1 fruit fly cellular context compared by ENCODE assay signal in the genomic region with DNA sequence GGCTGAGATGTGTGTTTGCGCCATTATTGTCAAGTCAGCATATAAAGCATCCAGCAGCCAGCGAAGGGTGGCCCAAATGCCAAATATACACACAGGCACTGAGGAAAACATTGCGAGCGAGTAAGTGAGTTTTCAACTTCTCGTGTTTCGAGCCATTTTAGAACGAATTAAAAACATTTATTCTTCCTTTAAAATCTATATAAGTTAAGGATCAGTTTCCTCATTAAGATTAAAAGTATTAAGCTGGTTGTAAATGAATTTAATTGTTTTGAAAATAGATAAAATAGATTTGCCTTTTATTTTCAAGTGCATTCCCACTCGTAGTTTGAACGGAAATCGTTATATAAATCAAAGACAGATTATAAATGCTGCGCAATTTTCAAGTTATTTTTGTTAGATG.
TF ChIP-seq lines count a peak whose summit lies in the region.

No protein-coding gene starts in this region.

TF ChIP-seq in whole organism, embryonic, 481 proteins besides CTCF, POLR2A, EP300 and RAD21 (continued from another document and continues in another):
- TF ChIP-seq rib (GFP tag; IDR thresholded peaks at IDR 0.05; lab: Robert Waterston, UW) (no peak), org-1 (GFP tag; optimal IDR thresholded peaks at IDR 0.05; lab: Kevin White, UChicago) (no peak), GATAe (GFP tag; conservative IDR thresholded peaks at IDR 0.05; lab: Robert Waterston, UW) (no peak), D19A (tag; optimal IDR thresholded peaks at IDR 0.05; lab: Kevin White, UChicago) (peak; percentile 28), Stat92E (GFP tag; optimal IDR thresholded peaks at IDR 0.05; lab: Kevin White, UChicago) (no peak), unc-4 (GFP tag; IDR thresholded peaks at IDR 0.05; lab: Robert Waterston, UW; ENCODE audit: partially characterized antibody) (no peak), ftz-f1 (GFP tag; optimal IDR thresholded peaks at IDR 0.05; lab: Kevin White, UChicago) (no peak), CG10565 (GFP tag; optimal IDR thresholded peaks at IDR 0.05; lab: Kevin White, UChicago) (no peak), Oli (tag; optimal IDR thresholded peaks at IDR 0.05; lab: Kevin White, UChicago) (peak; percentile 42), tna (GFP tag; IDR thresholded peaks at IDR 0.05; lab: Robert Waterston, UW; ENCODE audit: partially characterized antibody) (no peak), Ssrp (tag; optimal IDR thresholded peaks at IDR 0.05; lab: Kevin White, UChicago) (peak; percentile 22), CG4328 (GFP tag; optimal IDR thresholded peaks at IDR 0.05; lab: Kevin White, UChicago) (no peak), Pdp1 (GFP tag; optimal IDR thresholded peaks at IDR 0.05; lab: Kevin White, UChicago) (peak in 1 of 2 experiments; percentile 49), cato (GFP tag; optimal IDR thresholded peaks at IDR 0.05; lab: Kevin White, UChicago; ENCODE audit: borderline replicate concordance) (no peak), zfh1 (GFP tag; IDR thresholded peaks at IDR 0.05; lab: Robert Waterston, UW) (no peak), dati (GFP tag; IDR thresholded peaks at IDR 0.05; lab: Robert Waterston, UW) (no peak), sc (optimal IDR thresholded peaks at IDR 0.05; lab: Kevin White, UChicago) (no peak), sc (GFP tag; optimal IDR thresholded peaks at IDR 0.05; lab: Kevin White, UChicago) (peak; percentile 23), kni (GFP tag; optimal IDR thresholded peaks at IDR 0.05; lab: Kevin White, UChicago) (no peak), CG34376 (GFP tag; optimal IDR thresholded peaks at IDR 0.05; lab: Kevin White, UChicago) (no peak), sens-2 (GFP tag; IDR thresholded peaks at IDR 0.05; lab: Robert Waterston, UW) (no peak), Doc2 (GFP tag; IDR thresholded peaks at IDR 0.05; lab: Robert Waterston, UW) (no peak), stc (GFP tag; IDR thresholded peaks at IDR 0.05; lab: Robert Waterston, UW) (0 out of 2 replicates have a peak, but pooled peaks have one; percentile 10), CG15011 (GFP tag; optimal IDR thresholded peaks at IDR 0.05; lab: Kevin White, UChicago) (peak; percentile 19), CG11247 (GFP tag; IDR thresholded peaks at IDR 0.05; lab: Robert Waterston, UW) (no peak), Vsx1 (GFP tag; optimal IDR thresholded peaks at IDR 0.05; lab: Kevin White, UChicago) (no peak), so (GFP tag; IDR thresholded peaks at IDR 0.05; lab: Robert Waterston, UW) (no peak), grn (GFP tag; optimal IDR thresholded peaks at IDR 0.05; lab: Kevin White, UChicago) (no peak), gro (GFP tag; optimal IDR thresholded peaks at IDR 0.05; lab: Kevin White, UChicago) (no peak), run (tag; optimal IDR thresholded peaks at IDR 0.05; lab: Kevin White, UChicago) (no peak), YL-1 (GFP tag; optimal IDR thresholded peaks at IDR 0.05; lab: Kevin White, UChicago) (no peak), Ets97D (GFP tag; optimal IDR thresholded peaks at IDR 0.05; lab: Kevin White, UChicago) (no peak), her (GFP tag; optimal IDR thresholded peaks at IDR 0.05; lab: Kevin White, UChicago) (no peak), HLH3B (GFP tag; IDR thresholded peaks at IDR 0.05; lab: Robert Waterston, UW) (no peak), slp2 (GFP tag; optimal IDR thresholded peaks at IDR 0.05; lab: Kevin White, UChicago) (no peak), CG31441 (GFP tag; IDR thresholded peaks at IDR 0.05; lab: Robert Waterston, UW) (peak; percentile 51; the same call in 1 of the 2 replicates), vvl (GFP tag; IDR thresholded peaks at IDR 0.05; lab: Robert Waterston, UW) (peak; percentile 33; the same call in 1 of the 2 replicates), repo (GFP tag; optimal IDR thresholded peaks at IDR 0.05; lab: Kevin White, UChicago) (no peak), gcm (GFP tag; optimal IDR thresholded peaks at IDR 0.05; lab: Kevin White, UChicago) (no peak), CG1647 (GFP tag; optimal IDR thresholded peaks at IDR 0.05; lab: Kevin White, UChicago) (no peak), lov (optimal IDR thresholded peaks at IDR 0.05; lab: Kevin White, UChicago) (no peak), lov (GFP tag; IDR thresholded peaks at IDR 0.05; lab: Robert Waterston, UW) (no peak), Lhr (GFP tag; optimal IDR thresholded peaks at IDR 0.05; lab: Kevin White, UChicago) (no peak), HmgZ (tag; optimal IDR thresholded peaks at IDR 0.05; lab: Kevin White, UChicago) (no peak), CG2875 (GFP tag; optimal IDR thresholded peaks at IDR 0.05; lab: Kevin White, UChicago) (no peak), CkIIα-i1 (GFP tag; IDR thresholded peaks at IDR 0.05; lab: Robert Waterston, UW) (no peak), Ets65A (GFP tag; lab: Kevin White, UChicago) (peak; percentile 40), CG30431 (GFP tag; optimal IDR thresholded peaks at IDR 0.05; lab: Kevin White, UChicago) (no peak), CG18476 (GFP tag; optimal IDR thresholded peaks at IDR 0.05; lab: Kevin White, UChicago) (peak; percentile 8), CG9932 (GFP tag; IDR thresholded peaks at IDR 0.05; lab: Robert Waterston, UW) (no peak), Dip3 (GFP tag; optimal IDR thresholded peaks at IDR 0.05; lab: Kevin White, UChicago) (no peak), CG13894 (tag; optimal IDR thresholded peaks at IDR 0.05; lab: Kevin White, UChicago) (no peak), D19B (GFP tag; optimal IDR thresholded peaks at IDR 0.05; lab: Kevin White, UChicago) (no peak), Neu2 (GFP tag; optimal IDR thresholded peaks at IDR 0.05; lab: Kevin White, UChicago; ENCODE audit: borderline replicate concordance) (no peak), E2f2 (GFP tag; IDR thresholded peaks at IDR 0.05; lab: Robert Waterston, UW) (no peak), NFAT (GFP tag; IDR thresholded peaks at IDR 0.05; lab: Robert Waterston, UW) (no peak), sima (GFP tag; optimal IDR thresholded peaks at IDR 0.05; lab: Kevin White, UChicago) (no peak), insv (GFP tag; optimal IDR thresholded peaks at IDR 0.05; lab: Kevin White, UChicago) (no peak), CG33557 (GFP tag; optimal IDR thresholded peaks at IDR 0.05; lab: Kevin White, UChicago) (no peak), twi (tag; optimal IDR thresholded peaks at IDR 0.05; lab: Kevin White, UChicago) (no peak), CG7357 (GFP tag; IDR thresholded peaks at IDR 0.05; lab: Robert Waterston, UW) (no peak), BEAF-32 (GFP tag; optimal IDR thresholded peaks at IDR 0.05; lab: Kevin White, UChicago) (no peak), ci (GFP tag; IDR thresholded peaks at IDR 0.05; lab: Robert Waterston, UW) (no peak), CG9817 (tag; optimal IDR thresholded peaks at IDR 0.05; lab: Kevin White, UChicago) (no peak), Atf3 (GFP tag; optimal IDR thresholded peaks at IDR 0.05; lab: Kevin White, UChicago) (no peak), Scr (GFP tag; IDR thresholded peaks at IDR 0.05; lab: Robert Waterston, UW; ENCODE audit: partially characterized antibody) (no peak), oc (tag; optimal IDR thresholded peaks at IDR 0.05; lab: Kevin White, UChicago) (peak; percentile 4), CG8281 (tag; optimal IDR thresholded peaks at IDR 0.05; lab: Kevin White, UChicago) (no peak), Hr39 (optimal IDR thresholded peaks at IDR 0.05; lab: Kevin White, UChicago) (no peak), trem (tag; optimal IDR thresholded peaks at IDR 0.05; lab: Kevin White, UChicago) (no peak), Awh (GFP tag; IDR thresholded peaks at IDR 0.05; lab: Robert Waterston, UW) (no peak), pnt (GFP tag; optimal IDR thresholded peaks at IDR 0.05; lab: Kevin White, UChicago) (no peak), dan (GFP tag; IDR thresholded peaks at IDR 0.05; lab: Robert Waterston, UW) (no peak), psq (GFP tag; optimal IDR thresholded peaks at IDR 0.05; lab: Kevin White, UChicago) (no peak), abd-A (tag; optimal IDR thresholded peaks at IDR 0.05; lab: Kevin White, UChicago) (no peak), MBD-R2 (GFP tag; IDR thresholded peaks at IDR 0.05; lab: Robert Waterston, UW) (no peak), CG9437 (GFP tag; optimal IDR thresholded peaks at IDR 0.05; lab: Kevin White, UChicago) (peak; percentile 9), fd102C (GFP tag; optimal IDR thresholded peaks at IDR 0.05; lab: Kevin White, UChicago) (no peak), cas (GFP tag; IDR thresholded peaks at IDR 0.05; lab: Robert Waterston, UW) (no peak), Poxn (GFP tag; IDR thresholded peaks at IDR 0.05; lab: Robert Waterston, UW) (no peak), NK7.1 (GFP tag; optimal IDR thresholded peaks at IDR 0.05; lab: Kevin White, UChicago) (peak; percentile 23), Bdp1 (GFP tag; optimal IDR thresholded peaks at IDR 0.05; lab: Kevin White, UChicago) (no peak), CG7556 (GFP tag; optimal IDR thresholded peaks at IDR 0.05; lab: Kevin White, UChicago) (peak; percentile 62), seq (GFP tag; IDR thresholded peaks at IDR 0.05; lab: Robert Waterston, UW) (no peak), E2f1 (GFP tag; IDR thresholded peaks at IDR 0.05; lab: Robert Waterston, UW) (no peak), CG12219 (GFP tag; optimal IDR thresholded peaks at IDR 0.05; lab: Kevin White, UChicago) (no peak), otp (GFP tag; IDR thresholded peaks at IDR 0.05; lab: Robert Waterston, UW) (no peak), mam (GFP tag; optimal IDR thresholded peaks at IDR 0.05; lab: Kevin White, UChicago) (peak; percentile 16), CG12104 (GFP tag; optimal IDR thresholded peaks at IDR 0.05; lab: Kevin White, UChicago) (no peak), B-H2 (GFP tag; optimal IDR thresholded peaks at IDR 0.05; lab: Kevin White, UChicago) (no peak), CG8924 (tag; optimal IDR thresholded peaks at IDR 0.05; lab: Kevin White, UChicago) (peak; percentile 42), chinmo (GFP tag; IDR thresholded peaks at IDR 0.05; lab: Robert Waterston, UW; ENCODE audit: partially characterized antibody) (no peak), Oaz (GFP tag; IDR thresholded peaks at IDR 0.05; lab: Robert Waterston, UW) (no peak), CG34422 (GFP tag; IDR thresholded peaks at IDR 0.05; lab: Robert Waterston, UW) (no peak), H15 (GFP tag; IDR thresholded peaks at IDR 0.05; lab: Robert Waterston, UW) (no peak), CHES-1-like (GFP tag; optimal IDR thresholded peaks at IDR 0.05; lab: Kevin White, UChicago) (no peak), CoRest (tag; optimal IDR thresholded peaks at IDR 0.05; lab: Kevin White, UChicago) (peak; percentile 29), inv (GFP tag; IDR thresholded peaks at IDR 0.05; lab: Robert Waterston, UW; ENCODE audit: partially characterized antibody) (no peak), ase (GFP tag; IDR thresholded peaks at IDR 0.05; lab: Robert Waterston, UW) (no peak), pan (optimal IDR thresholded peaks at IDR 0.05; lab: Kevin White, UChicago) (no peak), pan (GFP tag; optimal IDR thresholded peaks at IDR 0.05 in 1 of 2, IDR thresholded peaks at IDR 0.05 in 1 of 2) (no peak), CG1024 (GFP tag; IDR thresholded peaks at IDR 0.05; lab: Robert Waterston, UW) (no peak), fd96Cb (tag; optimal IDR thresholded peaks at IDR 0.05; lab: Kevin White, UChicago) (peak; percentile 32), PHDP (tag; optimal IDR thresholded peaks at IDR 0.05; lab: Kevin White, UChicago) (peak; percentile 33), CG17612 (GFP tag; IDR thresholded peaks at IDR 0.05; lab: Robert Waterston, UW) (no peak), kay (GFP tag; optimal IDR thresholded peaks at IDR 0.05; lab: Kevin White, UChicago) (no peak), CG31388 (GFP tag; optimal IDR thresholded peaks at IDR 0.05; lab: Kevin White, UChicago) (no peak), fru (optimal IDR thresholded peaks at IDR 0.05; lab: Kevin White, UChicago) (no peak), yki (optimal IDR thresholded peaks at IDR 0.05; lab: Kevin White, UChicago) (no peak), Taf1 (GFP tag; IDR thresholded peaks at IDR 0.05; lab: Robert Waterston, UW) (no peak), CG18764 (GFP tag; optimal IDR thresholded peaks at IDR 0.05; lab: Kevin White, UChicago) (peak; percentile 20), CG13287 (GFP tag; IDR thresholded peaks at IDR 0.05; lab: Robert Waterston, UW; ENCODE audit: partially characterized antibody) (no peak), CrebB (tag; optimal IDR thresholded peaks at IDR 0.05; lab: Kevin White, UChicago) (no peak), prd (optimal IDR thresholded peaks at IDR 0.05; lab: Kevin White, UChicago) (no peak), prd (GFP tag; IDR thresholded peaks at IDR 0.05; lab: Robert Waterston, UW) (no peak), CG10267 (tag; optimal IDR thresholded peaks at IDR 0.05; lab: Kevin White, UChicago) (peak; percentile 29), Med (GFP tag; lab: Kevin White, UChicago) (peak; percentile 83), pho (GFP tag; optimal IDR thresholded peaks at IDR 0.05; lab: Kevin White, UChicago) (peak; percentile 27), Adf1 (GFP tag; IDR thresholded peaks at IDR 0.05; lab: Robert Waterston, UW) (no peak), slbo (GFP tag; IDR thresholded peaks at IDR 0.05; lab: Robert Waterston, UW) (peak; percentile 17; the same call in 1 of the 2 replicates), p53 (GFP tag; optimal IDR thresholded peaks at IDR 0.05; lab: Kevin White, UChicago) (no peak), pros (GFP tag; optimal IDR thresholded peaks at IDR 0.05; lab: Kevin White, UChicago) (no peak), Fer3 (tag; optimal IDR thresholded peaks at IDR 0.05; lab: Kevin White, UChicago) (peak; percentile 34), CG1602 (GFP tag; optimal IDR thresholded peaks at IDR 0.05; lab: Kevin White, UChicago) (no peak), aop (GFP tag; IDR thresholded peaks at IDR 0.05; lab: Robert Waterston, UW) (no peak), Hmx (GFP tag; optimal IDR thresholded peaks at IDR 0.05; lab: Kevin White, UChicago) (no peak), nmo (GFP tag; optimal IDR thresholded peaks at IDR 0.05; lab: Kevin White, UChicago) (peak; percentile 43), dysf (GFP tag; IDR thresholded peaks at IDR 0.05; lab: Robert Waterston, UW) (0 out of 3 replicates have a peak, but pooled peaks have one; percentile 20), Rfx (GFP tag; IDR thresholded peaks at IDR 0.05; lab: Robert Waterston, UW) (no peak; the same call in 1 of the 2 replicates), Chrac-16 (GFP tag; optimal IDR thresholded peaks at IDR 0.05; lab: Kevin White, UChicago) (peak; percentile 3), corto (GFP tag; optimal IDR thresholded peaks at IDR 0.05; lab: Kevin White, UChicago) (no peak), dmrt99B (tag; optimal IDR thresholded peaks at IDR 0.05; lab: Kevin White, UChicago) (peak; percentile 56), Camta (GFP tag; optimal IDR thresholded peaks at IDR 0.05; lab: Kevin White, UChicago) (no peak), crc (GFP tag; optimal IDR thresholded peaks at IDR 0.05; lab: Kevin White, UChicago) (no peak)
